Worm (Caenorhabditis elegans): ENCODE results near the gene dnj-14.
A peak's percentile ranks its signal among the peaks of the same experiment; 100 is the strongest.

Gene dnj-14

ce11 chrX:4691148-4691773 lies 20.3 kb downstream of the dnj-14 start, which contains the start of gene K02G10.5 (continued):
- no peak for TF ChIP-seq atf-7 (tag; optimal IDR thresholded peaks at IDR 0.05)
- TF ChIP-seq hsf-1 (GFP tag; IDR thresholded peaks at IDR 0.05), result no peak
- TF ChIP-seq chd-7 (tag; optimal IDR thresholded peaks at IDR 0.05), result no peak
- TF ChIP-seq F22D6.2 (tag; optimal IDR thresholded peaks at IDR 0.05), result no peak
- TF ChIP-seq attf-6 (GFP tag; IDR thresholded peaks at IDR 0.05), result no peak

- TF ChIP-seq dox-1 (GFP tag; IDR thresholded peaks at IDR 0.05) (no peak), let-526 (GFP tag; IDR thresholded peaks at IDR 0.05) (no peak), lin-54 (GFP tag; optimal IDR thresholded peaks at IDR 0.05) (no peak), snpc-3.4 (tag; optimal IDR thresholded peaks at IDR 0.05) (no peak), madf-6 (GFP tag; IDR thresholded peaks at IDR 0.05) (no peak), lin-26 (GFP tag; IDR thresholded peaks at IDR 0.05) (no peak), Y56A3A.18 (GFP tag; IDR thresholded peaks at IDR 0.05) (no peak), mcd-1 (GFP tag; IDR thresholded peaks at IDR 0.05) (no peak), B0261.1 (tag; optimal IDR thresholded peaks at IDR 0.05) (no peak), zim-3 (tag; optimal IDR thresholded peaks at IDR 0.05) (no peak), snpc-4 (GFP tag; optimal IDR thresholded peaks at IDR 0.05) (no peak), snpc-4 (tag; optimal IDR thresholded peaks at IDR 0.05) (no peak), C17E4.6 (GFP tag; IDR thresholded peaks at IDR 0.05) (no peak), repo-1 (tag; optimal IDR thresholded peaks at IDR 0.05) (no peak), let-607 (tag; optimal IDR thresholded peaks at IDR 0.05) (no peak), bed-1 (GFP tag; IDR thresholded peaks at IDR 0.05) (no peak)
These were observed 26.0 kb downstream of the dnj-14 start for ce11 chrX:4685579-4685978.

- TF ChIP-seq ceh-79 (tag; optimal IDR thresholded peaks at IDR 0.05) (no peak), akir-1 (GFP tag; optimal IDR thresholded peaks at IDR 0.05) (no peak)
These were observed 28.9 kb downstream of the dnj-14 start, which contains the start of gene K02G10.15 for ce11 chrX:4682616-4683015. TSS of gene K02G10.15 (minus strand) at chrX:4682716.

- TF ChIP-seq Y67H2A.10 (GFP tag; conservative IDR thresholded peaks at IDR 0.05) (no peak), ztf-26 (tag; optimal IDR thresholded peaks at IDR 0.05) (no peak), sptf-2 (GFP tag; optimal IDR thresholded peaks at IDR 0.05) (no peak), lsy-27 (tag; optimal IDR thresholded peaks at IDR 0.05; ENCODE audit: borderline replicate concordance, insufficient read depth) (no peak), F55B11.4 (tag; optimal IDR thresholded peaks at IDR 0.05; ENCODE audit: borderline replicate concordance, insufficient read depth) (no peak), aptf-2 (GFP tag; conservative IDR thresholded peaks at IDR 0.05) (no peak), zim-3 (tag; optimal IDR thresholded peaks at IDR 0.05) (no peak)
These were observed 33.5 kb downstream of the dnj-14 start, which contains the start of gene flp-11 for ce11 chrX:4678029-4678428. TSS of gene flp-11 (minus strand) at chrX:4678129.

ce11 chrX:4676702-4677101 lies 34.8 kb downstream of the dnj-14 start:
- 0 out of 2 replicates have a peak, but pooled peaks have one; percentile 22 for TF ChIP-seq nfyb-1 (GFP tag; IDR thresholded peaks at IDR 0.05)
- TF ChIP-seq F10E7.11 (tag; optimal IDR thresholded peaks at IDR 0.05), result no peak

All from whole organism, young adult.